Worm (Caenorhabditis elegans) whole organism, dauer: ENCODE data around the gene R02D5.10.

Source experiments
- unc-62 ChIP-seq: sonication (generic microtip); optimal IDR thresholded peaks from 2 replicates; lab custom pipeline; 2017; ENCODE audit warnings: missing biosample characterization, missing genetic modification reagents, missing genetic modification characterization

R02D5.10 gene

ce11 chrV:14525089-14525488 is 43.0 kb downstream of the R02D5.10 start, which contains the start of gene hda-1:
Gene hda-1 (plus strand): TSS chrV:14525389.
- no peak for TF ChIP-seq unc-62 (GFP tag; lab: Kevin White, UChicago)

ce11 chrV:14527210-14527609 is 45.1 kb downstream of the R02D5.10 start:
- no peak for TF ChIP-seq unc-62 (GFP tag; lab: Kevin White, UChicago)

- TF ChIP-seq unc-62 (GFP tag; lab: Kevin White, UChicago), result no peak
Observed at ce11 chrV:14530813-14531212, 48.7 kb downstream of the R02D5.10 start, which contains the start of gene kcnl-4. Gene kcnl-4 (plus strand): TSS chrV:14531113.

ce11 chrV:14532374-14532773 is 50.3 kb downstream of the R02D5.10 start:
- TF ChIP-seq unc-62 (GFP tag; lab: Kevin White, UChicago), result no peak
